Fruit fly (Drosophila melanogaster) whole organism, embryonic: Measurements from ENCODE around the gene crq.
A peak's percentile ranks its signal among the peaks of the same experiment; 100 is the strongest.

ENCODE experiments used
- CG12744 ChIP-seq: fragments of 200-800 bp; sonication (Bioruptor generic); optimal IDR thresholded peaks from 2 replicates; lab custom pipeline; 2016; ENCODE audit warnings: missing biosample characterization, missing genetic modification characterization
- CG14710 ChIP-seq: fragments of 200-800 bp; sonication (Bioruptor generic); optimal IDR thresholded peaks from 3 replicates; lab custom pipeline; 2019; ENCODE audit warnings: missing biosample characterization, mild to moderate bottlenecking, missing genetic modification characterization, moderate library complexity
- CG15073 ChIP-seq: fragments of 200-800 bp; sonication (Bioruptor generic); optimal IDR thresholded peaks from 2 replicates; lab custom pipeline; 2016; ENCODE audit warnings: missing biosample characterization, missing genetic modification characterization
- CG1603 ChIP-seq: fragments of 200-800 bp; sonication (Bioruptor generic); optimal IDR thresholded peaks from 2 replicates; lab custom pipeline; 2019; ENCODE audit warnings: missing biosample characterization, mild to moderate bottlenecking, missing genetic modification characterization, moderate library complexity
- CG1832 ChIP-seq: fragments of 200-800 bp; sonication (Bioruptor generic); optimal IDR thresholded peaks from 2 replicates; lab custom pipeline; 2017; ENCODE audit warnings: missing biosample characterization, mild to moderate bottlenecking, missing genetic modification characterization, inconsistent platforms
- CG2199 ChIP-seq: fragments of 200-800 bp; sonication (Bioruptor generic); IDR thresholded peaks from 3 replicates; pipeline ENCODE4 v1.3.6; 2022; ENCODE audit warnings: missing biosample characterization, missing genetic modification characterization
- CG34376 ChIP-seq: fragments of 200-800 bp; sonication (Bioruptor generic); optimal IDR thresholded peaks from 2 replicates; lab custom pipeline; 2018; ENCODE audit warnings: missing biosample characterization, mild to moderate bottlenecking, missing genetic modification characterization
- CG42726 ChIP-seq: fragments of 200-800 bp; sonication (Bioruptor generic); IDR thresholded peaks from 2 replicates; pipeline ENCODE4 v1.3.6; 2022; ENCODE audit warnings: missing biosample characterization, missing genetic modification characterization; ENCODE audit not compliant: partially characterized antibody
- CG4282 ChIP-seq: fragments of 200-800 bp; sonication (Bioruptor generic); optimal IDR thresholded peaks from 2 replicates; lab custom pipeline; 2016; ENCODE audit warnings: missing biosample characterization, missing genetic modification characterization
- CG4617 ChIP-seq: fragments of 200-800 bp; sonication (Bioruptor generic); optimal IDR thresholded peaks from 3 replicates; lab custom pipeline; 2016; ENCODE audit warnings: missing biosample characterization, missing genetic modification characterization, borderline replicate concordance
- CG4707 ChIP-seq: fragments of 200-800 bp; sonication (Bioruptor generic); optimal IDR thresholded peaks from 2 replicates; lab custom pipeline; 2018; ENCODE audit warnings: missing biosample characterization, mild to moderate bottlenecking, missing genetic modification characterization, moderate library complexity
- CG5953 ChIP-seq: fragments of 200-800 bp; sonication (Bioruptor generic); IDR thresholded peaks from 2 replicates; pipeline ENCODE4 v1.3.6; 2022; ENCODE audit warnings: missing biosample characterization, missing genetic modification characterization
- CG6813 ChIP-seq: fragments of 200-800 bp; sonication (Bioruptor generic); optimal IDR thresholded peaks from 2 replicates; lab custom pipeline; 2017; ENCODE audit warnings: missing biosample characterization, missing genetic modification characterization, mild to moderate bottlenecking, moderate library complexity, missing genetic modification reagents
- CG7556 ChIP-seq: fragments of 200-800 bp; sonication (Bioruptor generic); optimal IDR thresholded peaks from 2 replicates; lab custom pipeline; 2017; ENCODE audit warnings: missing biosample characterization, mild to moderate bottlenecking, missing genetic modification characterization
- CG7987 ChIP-seq: fragments of 200-800 bp; sonication (Bioruptor generic); optimal IDR thresholded peaks from 2 replicates; lab custom pipeline; 2018; ENCODE audit warnings: missing biosample characterization, mild to moderate bottlenecking, missing genetic modification characterization, moderate library complexity
- CG9876 ChIP-seq: fragments of 200-800 bp; sonication (Bioruptor generic); optimal IDR thresholded peaks from 2 replicates; lab custom pipeline; 2016; ENCODE audit warnings: missing biosample characterization, missing genetic modification characterization
- CTCF ChIP-seq: fragments of 200-800 bp; sonication (Bioruptor generic); optimal IDR thresholded peaks from 2 replicates; lab custom pipeline; 2017; ENCODE audit warnings: missing biosample characterization, mild to moderate bottlenecking, missing genetic modification characterization, moderate library complexity
- Doc2 ChIP-seq: fragments of 200-800 bp; sonication (Bioruptor generic); IDR thresholded peaks from 2 replicates; pipeline ENCODE4 v1.3.6; 2022; ENCODE audit warnings: missing biosample characterization, missing genetic modification characterization
- Dref ChIP-seq: fragments of 200-800 bp; sonication (Bioruptor generic); IDR thresholded peaks from 2 replicates; pipeline ENCODE4 v1.3.6; 2022; ENCODE audit warnings: missing biosample characterization, missing genetic modification characterization
- E2f2 ChIP-seq: fragments of 200-800 bp; sonication (Bioruptor generic); IDR thresholded peaks from 2 replicates; pipeline ENCODE4 v1.3.6; 2022; ENCODE audit warnings: missing biosample characterization, missing genetic modification characterization
- GATAe ChIP-seq: fragments of 200-800 bp; sonication (Bioruptor generic); conservative IDR thresholded peaks from 2 replicates; pipeline ENCODE4 v1.3.6; 2022; ENCODE audit warnings: missing biosample characterization, missing genetic modification characterization
- HLH3B ChIP-seq: fragments of 200-800 bp; sonication (Bioruptor generic); IDR thresholded peaks from 2 replicates; pipeline ENCODE4 v1.3.6; 2022; ENCODE audit warnings: missing biosample characterization, missing genetic modification characterization
- Hr51 ChIP-seq, 2 experiments: fragments of 200-800 bp; sonication (Bioruptor generic); optimal IDR thresholded peaks; 2 replicates in 1 of 2; 3 replicates in 1 of 2; lab custom pipeline; 2016 to 2018; ENCODE audit warnings: missing biosample characterization in 2 of 2, missing genetic modification characterization in 2 of 2, mild to moderate bottlenecking in 1 of 2, moderate library complexity in 1 of 2
- MESR4 ChIP-seq: fragments of 200-800 bp; sonication (Bioruptor generic); optimal IDR thresholded peaks from 2 replicates; lab custom pipeline; 2018; ENCODE audit warnings: missing biosample characterization, mild to moderate bottlenecking, missing genetic modification characterization, moderate library complexity
- MTF-1 ChIP-seq: fragments of 200-800 bp; sonication (Bioruptor generic); optimal IDR thresholded peaks from 2 replicates; lab custom pipeline; 2018; ENCODE audit warnings: missing biosample characterization, mild to moderate bottlenecking, missing genetic modification characterization, borderline replicate concordance
- NC2α ChIP-seq: fragments of 200-800 bp; sonication (Bioruptor generic); optimal IDR thresholded peaks from 2 replicates; lab custom pipeline; 2016; ENCODE audit warnings: missing biosample characterization, missing genetic modification characterization
- NK7.1 ChIP-seq: fragments of 200-800 bp; sonication (Bioruptor generic); optimal IDR thresholded peaks from 3 replicates; lab custom pipeline; 2016; ENCODE audit warnings: missing biosample characterization, missing genetic modification characterization
- Ptx1 ChIP-seq: fragments of 200-800 bp; sonication (Bioruptor generic); IDR thresholded peaks from 2 replicates; pipeline ENCODE4 v1.3.6; 2022; ENCODE audit warnings: missing biosample characterization, missing genetic modification characterization
- Spps ChIP-seq: fragments of 200-800 bp; sonication (Bioruptor generic); optimal IDR thresholded peaks from 2 replicates; lab custom pipeline; 2018; ENCODE audit warnings: missing biosample characterization, mild to moderate bottlenecking, missing genetic modification characterization
- TFAM ChIP-seq: fragments of 200-800 bp; sonication (Bioruptor generic); optimal IDR thresholded peaks from 2 replicates; lab custom pipeline; 2017; ENCODE audit warnings: missing biosample characterization, missing genetic modification characterization, inconsistent platforms
- bigmax ChIP-seq: fragments of 200-800 bp; sonication (Bioruptor generic); optimal IDR thresholded peaks from 2 replicates; lab custom pipeline; 2018; ENCODE audit warnings: missing biosample characterization, mild to moderate bottlenecking, missing genetic modification characterization
- cas ChIP-seq: fragments of 200-800 bp; sonication (Bioruptor generic); IDR thresholded peaks from 2 replicates; pipeline ENCODE4 v1.3.6; 2022; ENCODE audit warnings: missing biosample characterization, missing genetic modification characterization
- da ChIP-seq: fragments of 200-800 bp; sonication (Bioruptor generic); optimal IDR thresholded peaks from 2 replicates; lab custom pipeline; 2016; ENCODE audit warnings: missing biosample characterization, missing genetic modification characterization
- en ChIP-seq: fragments of 200-800 bp; sonication (Bioruptor generic); optimal IDR thresholded peaks from 2 replicates; lab custom pipeline; 2016; ENCODE audit warnings: missing biosample characterization, missing genetic modification characterization
- fd64A ChIP-seq: fragments of 200-800 bp; sonication (Bioruptor generic); optimal IDR thresholded peaks from 3 replicates; lab custom pipeline; 2018; ENCODE audit warnings: missing biosample characterization, mild to moderate bottlenecking, missing genetic modification characterization
- ftz-f1 ChIP-seq: fragments of 200-800 bp; sonication (Bioruptor generic); optimal IDR thresholded peaks from 2 replicates; lab custom pipeline; 2016; ENCODE audit warnings: missing biosample characterization, missing genetic modification characterization
- grau ChIP-seq: fragments of 200-800 bp; optimal IDR thresholded peaks from 3 replicates; lab custom pipeline; 2019; ENCODE audit warnings: missing biosample characterization, mild to moderate bottlenecking, missing genetic modification characterization, moderate library complexity
- gsb ChIP-seq: fragments of 200-800 bp; sonication (Bioruptor generic); IDR thresholded peaks from 2 replicates; pipeline ENCODE4 v1.3.6; 2022; ENCODE audit warnings: missing biosample characterization, missing genetic modification characterization
- ind ChIP-seq: fragments of 200-800 bp; sonication (Bioruptor generic); optimal IDR thresholded peaks from 3 replicates; lab custom pipeline; 2016; ENCODE audit warnings: missing biosample characterization, missing genetic modification characterization
- jigr1 ChIP-seq: fragments of 200-800 bp; sonication (Bioruptor generic); IDR thresholded peaks from 3 replicates; pipeline ENCODE4 v1.3.6; 2022; ENCODE audit warnings: missing biosample characterization, missing genetic modification characterization
- ken ChIP-seq: fragments of 200-800 bp; sonication (Bioruptor generic); IDR thresholded peaks from 3 replicates; pipeline ENCODE4 v1.3.6; 2022; ENCODE audit warnings: missing biosample characterization, missing genetic modification characterization
- odd ChIP-seq: fragments of 200-800 bp; sonication (Bioruptor generic); optimal IDR thresholded peaks from 2 replicates; lab custom pipeline; 2017; ENCODE audit warnings: missing biosample characterization, mild to moderate bottlenecking, missing genetic modification characterization
- p53 ChIP-seq: fragments of 200-800 bp; sonication (Bioruptor generic); optimal IDR thresholded peaks from 2 replicates; lab custom pipeline; 2016; ENCODE audit warnings: missing biosample characterization, missing genetic modification characterization
- pho ChIP-seq: fragments of 200-800 bp; sonication (Bioruptor generic); optimal IDR thresholded peaks from 2 replicates; lab custom pipeline; 2016; ENCODE audit warnings: missing biosample characterization, missing genetic modification characterization
- pzg ChIP-seq: fragments of 200-800 bp; sonication (Bioruptor generic); optimal IDR thresholded peaks from 3 replicates; lab custom pipeline; 2018; ENCODE audit warnings: missing biosample characterization, mild to moderate bottlenecking, missing genetic modification characterization, moderate library complexity
- repo ChIP-seq: fragments of 200-800 bp; sonication (Bioruptor generic); optimal IDR thresholded peaks from 2 replicates; lab custom pipeline; 2016; ENCODE audit warnings: missing biosample characterization, missing genetic modification characterization
- salm ChIP-seq: fragments of 200-800 bp; sonication (Bioruptor generic); optimal IDR thresholded peaks from 2 replicates; lab custom pipeline; 2018; ENCODE audit warnings: missing biosample characterization, mild to moderate bottlenecking, missing genetic modification characterization
- stc ChIP-seq: fragments of 200-800 bp; sonication (Bioruptor generic); IDR thresholded peaks from 2 replicates; pipeline ENCODE4 v1.3.6; 2022; ENCODE audit warnings: missing biosample characterization, missing genetic modification characterization
- tin ChIP-seq: fragments of 200-800 bp; sonication (Bioruptor generic); optimal IDR thresholded peaks from 3 replicates; lab custom pipeline; 2016; ENCODE audit warnings: missing biosample characterization, missing genetic modification characterization
- wdn ChIP-seq: fragments of 200-800 bp; sonication (Bioruptor generic); IDR thresholded peaks from 2 replicates; pipeline ENCODE4 v1.3.6; 2022; ENCODE audit warnings: missing biosample characterization, missing genetic modification characterization
- wek ChIP-seq: fragments of 200-800 bp; sonication (Bioruptor generic); optimal IDR thresholded peaks from 3 replicates; lab custom pipeline; 2018; ENCODE audit warnings: missing biosample characterization, mild to moderate bottlenecking, missing genetic modification characterization, moderate library complexity

The crq gene

DNA sequence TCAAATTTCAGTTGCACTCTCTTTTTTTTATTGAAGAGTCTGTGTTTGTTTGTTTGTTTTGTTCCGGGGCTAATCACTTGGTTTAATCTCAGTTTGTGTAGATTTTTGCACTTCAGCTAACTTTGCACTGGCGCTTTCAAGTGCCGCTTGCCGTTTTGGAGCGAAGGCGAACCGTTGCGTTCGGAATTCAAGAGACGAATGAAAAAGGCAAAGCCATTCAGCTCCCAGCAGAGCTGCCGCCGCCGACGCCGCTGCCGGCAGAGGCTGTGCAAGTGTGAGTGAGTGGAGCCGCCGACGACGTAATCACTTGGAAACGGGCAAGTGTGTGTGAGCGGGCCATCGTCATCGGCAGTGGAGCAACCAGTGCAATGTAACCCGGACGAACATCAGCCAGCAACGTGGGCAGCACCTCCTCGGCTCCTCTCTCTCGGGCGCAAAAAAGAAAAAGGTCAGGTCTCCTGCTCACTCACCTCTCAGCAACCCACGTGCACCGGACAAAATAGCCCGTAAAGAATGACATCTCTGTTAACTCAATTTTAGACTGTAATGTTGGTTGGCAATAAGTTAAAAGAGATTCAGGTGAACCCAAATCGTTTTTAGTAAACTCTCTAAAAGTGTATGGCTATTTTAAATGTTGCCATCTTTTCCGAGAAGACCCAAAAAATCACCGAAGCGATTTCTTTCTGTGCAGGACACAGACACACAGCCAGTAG, 26.8 kb upstream of the crq start, which contains the start of gene cbt (continued):
- TF ChIP-seq E2f2 (GFP tag; lab: Robert Waterston, UW) (no peak), Hr51 (GFP tag; optimal IDR thresholded peaks at IDR 0.05; lab: Kevin White, UChicago) (peak; percentile 96 to 98), CG4617 (GFP tag; lab: Kevin White, UChicago) (peak; percentile 97), salm (tag; lab: Kevin White, UChicago) (peak; percentile 95), CG1603 (tag; lab: Kevin White, UChicago) (peak; percentile 98), CG6813 (GFP tag; lab: Kevin White, UChicago) (peak; percentile 97), CG4282 (GFP tag; lab: Kevin White, UChicago) (peak; percentile 95), CG5953 (GFP tag; lab: Robert Waterston, UW) (no peak), ftz-f1 (GFP tag; lab: Kevin White, UChicago) (peak; percentile 92), TFAM (GFP tag; lab: Kevin White, UChicago) (peak; percentile 84), pho (GFP tag; lab: Kevin White, UChicago) (peak; percentile 97), CG12744 (GFP tag; lab: Kevin White, UChicago) (peak; percentile 95), MESR4 (GFP tag; lab: Kevin White, UChicago) (peak; percentile 53), jigr1 (GFP tag; lab: Robert Waterston, UW) (no peak), grau (peak; percentile 97), CG15073 (peak; percentile 81), bigmax (GFP tag; lab: Kevin White, UChicago) (peak; percentile 53), CG14710 (tag; lab: Kevin White, UChicago) (peak; percentile 95), pzg (GFP tag; lab: Kevin White, UChicago) (peak; percentile 30), NC2α (GFP tag; lab: Kevin White, UChicago) (peak; percentile 93), wek (GFP tag; lab: Kevin White, UChicago) (peak; percentile 86), CG7556 (GFP tag; lab: Kevin White, UChicago) (peak; percentile 98), da (GFP tag; lab: Kevin White, UChicago) (peak; percentile 96), CG2199 (GFP tag; lab: Robert Waterston, UW) (no peak), ind (GFP tag; lab: Kevin White, UChicago) (peak; percentile 99), wdn (GFP tag; lab: Robert Waterston, UW) (no peak), CG9876 (GFP tag; lab: Kevin White, UChicago) (peak; percentile 97), odd (GFP tag; lab: Kevin White, UChicago) (peak; percentile 96), Dref (GFP tag; lab: Robert Waterston, UW) (no peak), Ptx1 (no peak), ken (no peak), tin (GFP tag; lab: Kevin White, UChicago) (peak; percentile 97), NK7.1 (GFP tag; lab: Kevin White, UChicago) (peak; percentile 95), CG42726 (no peak), stc (no peak), gsb (no peak), HLH3B (GFP tag; lab: Robert Waterston, UW) (no peak), CG34376 (GFP tag; lab: Kevin White, UChicago) (peak; percentile 95), repo (GFP tag; lab: Kevin White, UChicago) (peak; percentile 98), Doc2 (GFP tag; lab: Robert Waterston, UW) (no peak), MTF-1 (GFP tag; lab: Kevin White, UChicago) (peak; percentile 88), CG1832 (GFP tag; lab: Kevin White, UChicago) (no peak), GATAe (GFP tag; lab: Robert Waterston, UW) (no peak), cas (GFP tag; lab: Robert Waterston, UW) (no peak), p53 (GFP tag; lab: Kevin White, UChicago) (peak; percentile 96), Spps (tag; lab: Kevin White, UChicago) (peak; percentile 95), fd64A (peak; percentile 90), CG7987 (GFP tag; lab: Kevin White, UChicago) (peak; percentile 80), en (GFP tag; lab: Kevin White, UChicago) (peak; percentile 97), CTCF (GFP tag; lab: Kevin White, UChicago) (peak; percentile 41), CG4707 (GFP tag; lab: Kevin White, UChicago) (peak; percentile 88)
